Fruit fly (Drosophila melanogaster): Measurements from ENCODE around the gene Nemp.

dm6 chrX:16648435-16648781 lies 6.4 kb downstream of the Nemp start:
- no peak for TF ChIP-seq pan (optimal IDR thresholded peaks at IDR 0.05)
- TF ChIP-seq usp (GFP tag; optimal IDR thresholded peaks at IDR 0.05) = no peak
- no peak for TF ChIP-seq CG8478 (optimal IDR thresholded peaks at IDR 0.05)
- no peak for TF ChIP-seq psq (optimal IDR thresholded peaks at IDR 0.05)
